Fruit fly (Drosophila melanogaster) S2 (cell line): ENCODE results near the gene CG9150.

Source experiments
- CG8478 ChIP-seq: fragments of >200 bp; optimal IDR thresholded peaks from 2 replicates; lab custom pipeline; 2018
- CTCF ChIP-seq, 2 experiments: fragments of >200 bp; optimal IDR thresholded peaks; 2 replicates each; lab custom pipeline; 2018

dm6 chr2L:6034344-6034743, 34.0 kb downstream of the CG9150 start, which contains the start of gene CG9109:
- TF ChIP-seq CTCF (optimal IDR thresholded peaks at IDR 0.05; lab: Kevin White, UChicago) (no peak), CG8478 (lab: Kevin White, UChicago) (no peak)
